Worm (Caenorhabditis elegans): ENCODE results near the gene B0198.2.
A peak's percentile ranks its signal among the peaks of the same experiment; 100 is the strongest.

B0198.2 gene

DNA sequence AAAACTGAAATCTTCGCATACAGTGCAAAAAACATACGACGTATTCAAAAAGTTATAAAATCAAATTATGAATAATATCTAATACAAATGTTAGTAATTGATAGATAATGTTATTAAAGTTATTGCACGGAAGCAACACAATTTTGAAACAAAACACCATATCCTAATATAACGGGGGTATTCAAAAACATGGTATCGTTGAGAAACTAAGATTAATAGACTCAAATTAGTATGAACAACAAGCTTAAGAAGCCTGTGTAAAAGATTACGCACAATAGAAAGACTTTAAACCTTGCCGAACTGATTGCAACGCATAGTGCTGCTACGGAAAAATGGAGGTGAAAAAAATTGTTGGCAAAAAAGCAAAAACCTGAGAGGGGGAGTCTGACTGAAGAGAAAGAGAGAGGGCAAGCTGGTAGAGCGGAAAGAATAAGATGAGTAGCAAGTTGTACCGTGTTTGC is 20.0 kb upstream of the B0198.2 start, which contains the start of gene sma-5:
Gene sma-5, minus strand, starts transcription at position 51 of the 461 bp plus-strand sequence.
- TF ChIP-seq him-1 (tag; optimal IDR thresholded peaks at IDR 0.05) (no peak), W03F9.2 (tag; optimal IDR thresholded peaks at IDR 0.05) (no peak), dao-5 (tag; optimal IDR thresholded peaks at IDR 0.05) (no peak)

ce11 chrX:12006470-12006869 is 19.1 kb upstream of the B0198.2 start:
- no peak for TF ChIP-seq him-1 (tag; optimal IDR thresholded peaks at IDR 0.05)
- no peak for TF ChIP-seq W03F9.2 (tag; optimal IDR thresholded peaks at IDR 0.05)
- no peak for TF ChIP-seq dao-5 (tag; optimal IDR thresholded peaks at IDR 0.05)

DNA sequence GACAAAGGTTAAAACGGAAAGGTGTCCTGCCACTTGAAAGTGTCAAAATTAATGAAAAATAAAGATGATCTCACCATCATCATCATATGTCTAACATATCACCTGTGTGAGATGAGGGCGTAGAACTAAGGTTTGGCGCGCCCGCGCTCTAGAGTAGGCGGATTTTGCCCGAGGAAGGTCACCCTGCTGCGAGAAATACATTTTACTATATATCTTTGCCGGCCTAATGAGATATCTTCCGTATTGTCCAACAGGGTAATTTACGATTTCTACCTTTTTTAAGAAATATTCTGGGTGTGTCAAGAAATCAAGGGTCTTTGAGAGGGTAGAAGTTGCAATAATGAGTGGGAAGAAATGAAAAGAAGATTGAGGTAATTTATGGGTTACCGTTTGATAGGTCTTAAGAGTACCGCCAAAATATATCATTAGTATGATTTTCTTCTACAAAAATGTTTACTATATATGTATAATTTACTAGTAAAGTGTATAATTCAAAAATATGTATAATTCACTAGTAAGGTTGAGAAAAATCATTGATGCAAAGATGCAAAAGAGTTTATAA is 17.6 kb upstream of the B0198.2 start:
- no peak for TF ChIP-seq him-1 (tag; optimal IDR thresholded peaks at IDR 0.05)
- no peak for TF ChIP-seq W03F9.2 (tag; optimal IDR thresholded peaks at IDR 0.05)

DNA sequence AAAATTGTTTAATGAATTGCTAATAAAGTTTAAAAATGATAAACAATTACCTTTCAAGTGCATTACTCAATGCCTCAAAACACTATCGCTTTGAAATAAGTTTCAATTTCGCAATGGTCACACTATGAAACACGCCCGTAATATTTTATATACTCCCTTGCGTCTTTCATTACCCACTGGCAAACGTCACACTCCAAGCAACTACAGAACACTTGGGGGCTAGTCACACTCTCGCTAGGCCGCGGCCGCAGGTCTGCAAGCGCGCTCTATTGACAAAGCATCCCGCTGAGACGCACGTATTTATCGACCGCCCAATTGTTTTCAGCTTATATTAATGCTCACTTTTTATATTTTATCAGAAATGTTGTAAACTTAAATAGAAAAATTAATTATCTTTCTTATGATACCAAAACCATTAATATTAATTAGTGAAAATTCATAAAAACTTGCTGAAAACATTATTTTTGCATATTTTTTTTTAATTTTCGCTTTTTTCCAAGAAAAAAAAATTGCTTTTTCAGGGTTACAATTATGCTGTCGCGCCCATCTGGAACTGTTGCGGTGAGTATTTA is 7.5 kb upstream of the B0198.2 start, which contains the start of the genes nmat-1 and ucr-2.1:
Gene nmat-1, minus strand, starts transcription at position 136 of the 572 bp plus-strand sequence.
Gene ucr-2.1, plus strand, starts transcription at position 522 of the 572 bp plus-strand sequence.
- TF ChIP-seq him-1 (tag; optimal IDR thresholded peaks at IDR 0.05): no peak
- peak; percentile 77 for TF ChIP-seq W03F9.2 (tag; optimal IDR thresholded peaks at IDR 0.05)

DNA sequence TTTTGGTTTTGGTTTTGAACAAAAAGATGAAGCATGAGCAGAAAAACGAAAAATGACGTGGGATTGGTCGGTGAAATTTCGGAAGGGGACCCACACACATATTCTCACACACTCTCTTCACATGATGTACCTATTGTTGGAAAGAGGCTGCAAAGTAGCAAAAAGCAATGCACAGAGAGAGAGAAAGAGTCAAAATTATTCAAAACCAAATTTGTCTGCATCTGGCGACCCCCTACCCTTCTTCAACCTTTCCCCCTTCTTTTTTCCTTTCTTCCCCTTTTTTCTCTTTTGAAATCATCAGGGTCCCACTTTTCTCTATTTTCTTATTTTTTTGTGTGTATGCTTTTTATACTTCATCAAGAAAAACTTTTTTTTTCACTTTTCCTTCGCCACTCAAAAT is 4.1 kb upstream of the B0198.2 start:
- no peak for TF ChIP-seq dao-5 (tag; optimal IDR thresholded peaks at IDR 0.05)
- TF ChIP-seq him-1 (tag; optimal IDR thresholded peaks at IDR 0.05): no peak
- no peak for TF ChIP-seq W03F9.2 (tag; optimal IDR thresholded peaks at IDR 0.05)

ce11 chrX:12022496-12022895 is 3.0 kb upstream of the B0198.2 start:
- TF ChIP-seq W03F9.2 (tag; optimal IDR thresholded peaks at IDR 0.05) (no peak), dao-5 (tag; optimal IDR thresholded peaks at IDR 0.05) (no peak), him-1 (tag; optimal IDR thresholded peaks at IDR 0.05) (no peak)

DNA sequence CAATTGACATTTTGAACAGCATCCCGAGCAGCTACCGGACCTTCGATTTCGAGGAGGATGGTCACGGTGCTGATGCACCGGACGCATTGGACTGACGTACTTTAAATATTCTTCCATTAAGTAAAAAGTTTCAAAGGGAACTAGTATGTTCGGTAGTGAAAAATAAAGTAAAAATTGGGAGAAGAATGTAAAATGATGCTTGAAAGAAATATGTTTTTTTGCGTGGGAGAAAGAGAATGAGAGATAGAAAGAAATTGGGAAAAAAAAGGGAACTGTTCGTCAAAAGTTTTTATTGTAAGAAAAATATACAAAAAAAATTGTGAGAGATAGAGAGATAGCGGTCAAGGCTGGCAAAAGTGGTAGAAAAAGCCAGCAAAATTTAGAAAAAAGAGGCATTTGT is 8.4 kb downstream of the B0198.2 start, which contains the start of gene tsp-20:
Gene tsp-20, minus strand, starts transcription at position 101 of the 400 bp plus-strand sequence.
- no peak for TF ChIP-seq him-1 (tag; optimal IDR thresholded peaks at IDR 0.05)
- TF ChIP-seq W03F9.2 (tag; optimal IDR thresholded peaks at IDR 0.05): no peak
- no peak for TF ChIP-seq dao-5 (tag; optimal IDR thresholded peaks at IDR 0.05)

DNA sequence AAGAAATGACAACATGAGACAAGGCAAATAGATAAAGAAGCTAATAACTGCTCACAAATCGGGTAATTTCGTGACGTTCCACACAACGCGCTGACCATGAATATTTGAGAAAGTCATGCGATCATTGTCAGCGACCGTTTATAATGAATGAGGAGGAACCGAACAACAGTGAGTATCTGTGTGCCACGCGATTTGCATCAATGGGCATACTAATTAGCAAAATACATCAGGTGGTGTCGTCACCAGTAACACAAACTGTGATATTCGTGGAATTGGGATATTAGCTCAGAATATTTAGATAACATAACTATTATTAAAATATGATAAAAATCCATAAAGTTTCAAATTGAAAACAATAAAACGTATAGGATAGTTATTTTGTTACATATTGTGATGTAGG is 9.1 kb downstream of the B0198.2 start:
- no peak for TF ChIP-seq W03F9.2 (tag; optimal IDR thresholded peaks at IDR 0.05)
- no peak for TF ChIP-seq dao-5 (tag; optimal IDR thresholded peaks at IDR 0.05)
- TF ChIP-seq him-1 (tag; optimal IDR thresholded peaks at IDR 0.05): no peak

DNA sequence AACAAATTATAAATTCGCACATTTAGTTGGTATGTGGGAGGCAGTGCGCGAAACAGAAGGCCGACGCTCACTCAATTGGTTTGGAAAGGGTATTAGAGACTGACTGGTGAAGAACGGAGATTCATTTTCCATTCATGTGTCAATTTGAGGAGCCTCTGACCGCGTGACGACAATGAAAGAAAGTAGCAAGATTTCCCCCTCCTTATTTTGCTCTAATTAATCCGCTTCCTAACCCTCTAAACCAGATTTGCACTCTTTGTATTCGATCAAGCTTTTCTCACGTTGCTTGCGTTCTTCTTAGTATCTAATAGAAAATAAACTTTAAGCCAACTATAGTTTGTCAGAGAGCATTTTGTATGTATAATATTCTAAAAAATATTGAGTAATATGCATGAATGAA is 10.6 kb downstream of the B0198.2 start:
- no peak for TF ChIP-seq dao-5 (tag; optimal IDR thresholded peaks at IDR 0.05)
- no peak for TF ChIP-seq W03F9.2 (tag; optimal IDR thresholded peaks at IDR 0.05)
- TF ChIP-seq him-1 (tag; optimal IDR thresholded peaks at IDR 0.05): no peak

- TF ChIP-seq him-1 (tag; optimal IDR thresholded peaks at IDR 0.05) (no peak), dao-5 (tag; optimal IDR thresholded peaks at IDR 0.05) (no peak), W03F9.2 (tag; optimal IDR thresholded peaks at IDR 0.05) (no peak)
Measured at ce11 chrX:12037978-12038377, 12.4 kb downstream of the B0198.2 start.

ce11 chrX:12038728-12039127 is 13.2 kb downstream of the B0198.2 start:
- TF ChIP-seq dao-5 (tag; optimal IDR thresholded peaks at IDR 0.05) (no peak), W03F9.2 (tag; optimal IDR thresholded peaks at IDR 0.05) (no peak), him-1 (tag; optimal IDR thresholded peaks at IDR 0.05) (no peak)

ce11 chrX:12056973-12057372 is 31.4 kb downstream of the B0198.2 start, which contains the start of gene B0198.3:
TSS of gene B0198.3 (minus strand) at chrX:12057073.
- TF ChIP-seq dao-5 (tag; optimal IDR thresholded peaks at IDR 0.05) (no peak), W03F9.2 (tag; optimal IDR thresholded peaks at IDR 0.05) (no peak), him-1 (tag; optimal IDR thresholded peaks at IDR 0.05) (no peak)

- TF ChIP-seq dao-5 (tag; optimal IDR thresholded peaks at IDR 0.05) (no peak), him-1 (tag; optimal IDR thresholded peaks at IDR 0.05) (no peak), W03F9.2 (tag; optimal IDR thresholded peaks at IDR 0.05) (no peak)
Measured at ce11 chrX:12064908-12065307, 39.4 kb downstream of the B0198.2 start, which contains the start of gene lgc-23. TSS of gene lgc-23 (plus strand) at chrX:12065208.

DNA sequence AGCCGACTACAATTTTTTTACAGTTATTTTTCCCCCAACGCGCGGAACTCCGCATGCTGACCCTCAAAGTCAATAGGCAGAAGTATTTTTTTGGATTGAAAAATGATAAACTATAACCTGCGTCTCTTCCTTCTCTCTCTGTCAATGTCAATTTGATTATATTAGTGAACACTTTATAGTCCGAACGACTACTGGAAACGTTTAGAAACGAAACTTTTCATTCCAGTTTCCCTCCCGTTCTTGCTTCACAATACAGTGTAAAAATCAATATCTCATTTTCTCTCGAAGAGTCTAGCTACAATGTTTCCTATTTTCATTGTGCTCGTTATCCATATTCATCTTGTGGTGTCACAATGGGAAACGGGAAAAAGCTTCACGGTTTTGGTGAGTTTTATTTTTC is 42.7 kb downstream of the B0198.2 start, which contains the start of gene lgc-24:
Gene lgc-24, plus strand, starts transcription at position 301 of the 400 bp plus-strand sequence.
- TF ChIP-seq him-1 (tag; optimal IDR thresholded peaks at IDR 0.05) (no peak), dao-5 (tag; optimal IDR thresholded peaks at IDR 0.05) (no peak), W03F9.2 (tag; optimal IDR thresholded peaks at IDR 0.05) (no peak)
